8 worm cellular contexts compared by ENCODE assay signal in genomic region chrII:7812332-7812731, ce11.
A peak's percentile ranks its signal among the peaks of the same experiment; 100 is the strongest.
TF ChIP-seq lines count a peak whose summit lies in the region.

No protein-coding gene starts in this region.

TF ChIP-seq in whole organism, L1 larva, 84 proteins besides CTCF, POLR2A, EP300 and RAD21:
- TF ChIP-seq ama-1 (optimal IDR thresholded peaks at IDR 0.05; lab: Kevin White, UChicago) (peak; percentile 7), ceh-88 (GFP tag; IDR thresholded peaks at IDR 0.05; lab: Robert Waterston, UW) (no peak), vab-15 (tag; optimal IDR thresholded peaks at IDR 0.05; lab: Kevin White, UChicago) (no peak), ces-1 (GFP tag; optimal IDR thresholded peaks at IDR 0.05; lab: Kevin White, UChicago) (no peak), nhr-84 (tag; optimal IDR thresholded peaks at IDR 0.05; lab: Kevin White, UChicago) (no peak), tbx-2 (tag; optimal IDR thresholded peaks at IDR 0.05; lab: Kevin White, UChicago) (no peak)

TF ChIP-seq in whole organism, L3 larva, 47 proteins besides CTCF, POLR2A, EP300 and RAD21:
- TF ChIP-seq nhr-25 (tag; optimal IDR thresholded peaks at IDR 0.05; lab: Kevin White, UChicago) (peak; percentile 12), unc-62 (GFP tag; optimal IDR thresholded peaks at IDR 0.05; lab: Kevin White, UChicago) (no peak)
TF ChIP-seq in whole organism, L3 larva: peak in this region for 1.

TF ChIP-seq in whole organism, L4 larva, 104 proteins besides CTCF, POLR2A, EP300 and RAD21:
- TF ChIP-seq F10B5.3 (tag; optimal IDR thresholded peaks at IDR 0.05; lab: Kevin White, UChicago), result peak; percentile 24
- TF ChIP-seq skn-1 (tag; optimal IDR thresholded peaks at IDR 0.05; lab: Kevin White, UChicago), result no peak
- no peak for TF ChIP-seq lin-29 (GFP tag; IDR thresholded peaks at IDR 0.05; lab: Robert Waterston, UW)
- no peak for TF ChIP-seq nhr-48 (tag; optimal IDR thresholded peaks at IDR 0.05; lab: Kevin White, UChicago)
- no peak for TF ChIP-seq unc-130 (GFP tag; optimal IDR thresholded peaks at IDR 0.05; lab: Kevin White, UChicago)
- TF ChIP-seq cey-2 (tag; optimal IDR thresholded peaks at IDR 0.05; lab: Kevin White, UChicago; ENCODE audit: borderline replicate concordance, insufficient read depth), result no peak
- no peak for TF ChIP-seq daf-16 (GFP tag; optimal IDR thresholded peaks at IDR 0.05; lab: Kevin White, UChicago)
- no peak for TF ChIP-seq daf-16 (tag; optimal IDR thresholded peaks at IDR 0.05; lab: Kevin White, UChicago)
- 0 out of 2 replicates have a peak, but pooled peaks have one; percentile 25 for TF ChIP-seq tra-1 (GFP tag; IDR thresholded peaks at IDR 0.05; lab: Robert Waterston, UW)
- TF ChIP-seq F26F4.8 (GFP tag; conservative IDR thresholded peaks at IDR 0.05; lab: Robert Waterston, UW), result no peak
- TF ChIP-seq Y48G9A.11 (GFP tag; IDR thresholded peaks at IDR 0.05; lab: Robert Waterston, UW), result 0 out of 2 replicates have a peak, but pooled peaks have one; percentile 17
- TF ChIP-seq spr-1 (tag; optimal IDR thresholded peaks at IDR 0.05; lab: Kevin White, UChicago), result no peak
- no peak for TF ChIP-seq unc-39 (tag; optimal IDR thresholded peaks at IDR 0.05; lab: Kevin White, UChicago)

TF ChIP-seq in whole organism, early embryonic, 17 proteins besides CTCF, POLR2A, EP300 and RAD21 (continues in another document):
- no peak for TF ChIP-seq aly-1 (tag; optimal IDR thresholded peaks at IDR 0.05; lab: Kevin White, UChicago)
- TF ChIP-seq hmg-4 (GFP tag; optimal IDR thresholded peaks at IDR 0.05; lab: Kevin White, UChicago), result peak; percentile 29
- no peak for TF ChIP-seq hnd-1 (tag; optimal IDR thresholded peaks at IDR 0.05; lab: Kevin White, UChicago)
- TF ChIP-seq tbx-11 (GFP tag; IDR thresholded peaks at IDR 0.05; lab: Robert Waterston, UW), result no peak
- no peak for TF ChIP-seq pes-1 (GFP tag; IDR thresholded peaks at IDR 0.05; lab: Robert Waterston, UW)
- peak; percentile 46 for TF ChIP-seq B0310.2 (tag; optimal IDR thresholded peaks at IDR 0.05; lab: Kevin White, UChicago)
- TF ChIP-seq flt-1 (GFP tag; IDR thresholded peaks at IDR 0.05; lab: Robert Waterston, UW), result no peak
- no peak for TF ChIP-seq ets-7 (tag; optimal IDR thresholded peaks at IDR 0.05; lab: Kevin White, UChicago)
- no peak for TF ChIP-seq ama-1 (optimal IDR thresholded peaks at IDR 0.05; lab: Kevin White, UChicago)
- no peak for TF ChIP-seq ceh-13 (GFP tag; optimal IDR thresholded peaks at IDR 0.05; lab: Kevin White, UChicago)
- no peak for TF ChIP-seq tbx-37 (GFP tag; conservative IDR thresholded peaks at IDR 0.05; lab: Robert Waterston, UW)
- peak; percentile 3 for TF ChIP-seq hmbx-1 (tag; optimal IDR thresholded peaks at IDR 0.05; lab: Kevin White, UChicago)
- no peak for TF ChIP-seq scrt-1 (GFP tag; IDR thresholded peaks at IDR 0.05; lab: Robert Waterston, UW)
- no peak; the same call in 1 of the 2 replicates for TF ChIP-seq sea-1 (GFP tag; conservative IDR thresholded peaks at IDR 0.05; lab: Robert Waterston, UW)
- no peak for TF ChIP-seq F13C5.2 (tag; optimal IDR thresholded peaks at IDR 0.05; lab: Kevin White, UChicago)

TF ChIP-seq in whole organism, late embryonic, 69 proteins besides CTCF, POLR2A, EP300 and RAD21 (continues in another document):
- TF ChIP-seq ref-2 (tag; optimal IDR thresholded peaks at IDR 0.05; lab: Kevin White, UChicago) (no peak), ets-4 (tag; optimal IDR thresholded peaks at IDR 0.05; lab: Kevin White, UChicago) (no peak), unc-55 (GFP tag; optimal IDR thresholded peaks at IDR 0.05; lab: Kevin White, UChicago) (peak; percentile 1), sdc-2 (tag; optimal IDR thresholded peaks at IDR 0.05; lab: Kevin White, UChicago) (peak; percentile 15), hlh-8 (tag; optimal IDR thresholded peaks at IDR 0.05; lab: Kevin White, UChicago) (no peak), pax-1 (tag; optimal IDR thresholded peaks at IDR 0.05; lab: Kevin White, UChicago) (no peak), ceh-6 (GFP tag; optimal IDR thresholded peaks at IDR 0.05; lab: Kevin White, UChicago) (no peak), T23F11.4 (GFP tag; optimal IDR thresholded peaks at IDR 0.05; lab: Kevin White, UChicago) (no peak), ztf-16 (tag; optimal IDR thresholded peaks at IDR 0.05; lab: Kevin White, UChicago) (no peak), npax-4 (tag; optimal IDR thresholded peaks at IDR 0.05; lab: Kevin White, UChicago) (no peak), pros-1 (tag; optimal IDR thresholded peaks at IDR 0.05; lab: Kevin White, UChicago) (no peak), ceh-45 (GFP tag; IDR thresholded peaks at IDR 0.05; lab: Robert Waterston, UW) (no peak), elt-2 (tag; optimal IDR thresholded peaks at IDR 0.05; lab: Kevin White, UChicago) (peak; percentile 46), ama-1 (optimal IDR thresholded peaks at IDR 0.05; lab: Kevin White, UChicago) (peak; percentile 39), pag-3 (tag; optimal IDR thresholded peaks at IDR 0.05; lab: Kevin White, UChicago; ENCODE audit: borderline replicate concordance) (no peak)

TF ChIP-seq in whole organism, midembryonic, 9 proteins besides CTCF, POLR2A, EP300 and RAD21:
- TF ChIP-seq ztf-29 (GFP tag; IDR thresholded peaks at IDR 0.05; lab: Robert Waterston, UW) (0 out of 2 replicates have a peak, but pooled peaks have one; percentile 26), klf-2 (GFP tag; conservative IDR thresholded peaks at IDR 0.05; lab: Robert Waterston, UW) (0 out of 2 replicates have a peak, but pooled peaks have one; percentile 43), cog-1 (tag; optimal IDR thresholded peaks at IDR 0.05; lab: Kevin White, UChicago) (peak; percentile 36), flt-1 (GFP tag; IDR thresholded peaks at IDR 0.05; lab: Robert Waterston, UW) (peak; percentile 61; the same call in 1 of the 2 replicates), ref-1 (GFP tag; conservative IDR thresholded peaks at IDR 0.05; lab: Robert Waterston, UW) (no peak), med-1 (GFP tag; optimal IDR thresholded peaks at IDR 0.05; lab: Kevin White, UChicago; ENCODE audit: insufficient read depth) (no peak)

TF ChIP-seq in whole organism, mixed stage, embryonic, 35 proteins besides CTCF, POLR2A, EP300 and RAD21:
- no peak for TF ChIP-seq ceh-83 (GFP tag; optimal IDR thresholded peaks at IDR 0.05; lab: Kevin White, UChicago)
- TF ChIP-seq ham-2 (GFP tag; optimal IDR thresholded peaks at IDR 0.05; lab: Kevin White, UChicago), result peak; percentile 18
- peak; percentile 46 for TF ChIP-seq mab-5 (tag; optimal IDR thresholded peaks at IDR 0.05; lab: Kevin White, UChicago)
- TF ChIP-seq bed-3 (GFP tag; optimal IDR thresholded peaks at IDR 0.05; lab: Kevin White, UChicago), result no peak
- no peak for TF ChIP-seq flh-1 (GFP tag; optimal IDR thresholded peaks at IDR 0.05; lab: Kevin White, UChicago)
- TF ChIP-seq lin-32 (GFP tag; optimal IDR thresholded peaks at IDR 0.05; lab: Kevin White, UChicago), result peak; percentile 21
- TF ChIP-seq M03D4.4 (tag; optimal IDR thresholded peaks at IDR 0.05; lab: Kevin White, UChicago), result peak; percentile 27
- TF ChIP-seq ztf-11 (tag; optimal IDR thresholded peaks at IDR 0.05; lab: Kevin White, UChicago), result peak; percentile 7
- TF ChIP-seq ces-1 (GFP tag; optimal IDR thresholded peaks at IDR 0.05; lab: Kevin White, UChicago), result peak; percentile 50
- no peak for TF ChIP-seq drap-1 (GFP tag; optimal IDR thresholded peaks at IDR 0.05; lab: Kevin White, UChicago)
- peak; percentile 7 for TF ChIP-seq nhr-12 (tag; optimal IDR thresholded peaks at IDR 0.05; lab: Kevin White, UChicago)
- TF ChIP-seq nhr-2 (tag; optimal IDR thresholded peaks at IDR 0.05; lab: Kevin White, UChicago), result peak; percentile 79
- peak; percentile 49 for TF ChIP-seq sptf-1 (tag; optimal IDR thresholded peaks at IDR 0.05; lab: Kevin White, UChicago)
- TF ChIP-seq zip-8 (tag; optimal IDR thresholded peaks at IDR 0.05; lab: Kevin White, UChicago), result peak; percentile 14
- TF ChIP-seq unc-62 (GFP tag; optimal IDR thresholded peaks at IDR 0.05; lab: Kevin White, UChicago), result peak; percentile 65
TF ChIP-seq in whole organism, mixed stage, embryonic: peak in this region for 11.

TF ChIP-seq in whole organism, young adult, 124 proteins besides CTCF, POLR2A, EP300 and RAD21:
- TF ChIP-seq Y56A3A.18 (GFP tag; IDR thresholded peaks at IDR 0.05; lab: Robert Waterston, UW), result 0 out of 2 replicates have a peak, but pooled peaks have one; percentile 19
- TF ChIP-seq attf-5 (GFP tag; optimal IDR thresholded peaks at IDR 0.05; lab: Kevin White, UChicago), result no peak
